Worm (Caenorhabditis elegans) whole organism, late embryonic: Measurements from ENCODE around the gene ugt-45.
A peak's percentile ranks its signal among the peaks of the same experiment; 100 is the strongest.

Experiments used
- C08G9.2 ChIP-seq: sonication (generic microtip); optimal IDR thresholded peaks from 2 replicates; lab custom pipeline; 2016; ENCODE audit warnings: mild to moderate bottlenecking, missing genetic modification characterization, moderate library complexity, missing compliant biosample characterization
- K09A11.1 ChIP-seq: sonication (generic microtip); optimal IDR thresholded peaks from 2 replicates; lab custom pipeline; 2017; ENCODE audit warnings: antibody characterized with exemption, mild to moderate bottlenecking, missing genetic modification characterization, missing compliant biosample characterization; ENCODE audit not compliant: insufficient read depth
- T23F11.4 ChIP-seq: fragments of 200-800 bp; sonication (Bioruptor generic); optimal IDR thresholded peaks from 2 replicates; lab custom pipeline; 2018; ENCODE audit warnings: mild to moderate bottlenecking, missing genetic modification characterization, missing compliant biosample characterization
- ama-1 ChIP-seq: fragments of 150-350 bp; optimal IDR thresholded peaks from 2 replicates; lab custom pipeline; 2014
- ceh-22 ChIP-seq: sonication (generic microtip); optimal IDR thresholded peaks from 2 replicates; lab custom pipeline; 2017; ENCODE audit warnings: missing biosample characterization, missing genetic modification characterization
- ceh-48 ChIP-seq: sonication (generic microtip); optimal IDR thresholded peaks from 2 replicates; lab custom pipeline; 2016; ENCODE audit warnings: missing genetic modification characterization, inconsistent platforms, missing compliant biosample characterization
- ceh-6 ChIP-seq: fragments of 200-800 bp; sonication (Bioruptor generic); optimal IDR thresholded peaks from 2 replicates; lab custom pipeline; 2018; ENCODE audit warnings: mild to moderate bottlenecking, missing genetic modification characterization, missing compliant biosample characterization
- ceh-9 ChIP-seq: sonication (generic microtip); optimal IDR thresholded peaks from 2 replicates; lab custom pipeline; 2016; ENCODE audit warnings: mild to moderate bottlenecking, missing genetic modification characterization, inconsistent platforms, missing compliant biosample characterization
- che-1 ChIP-seq: sonication (generic microtip); optimal IDR thresholded peaks from 2 replicates; lab custom pipeline; 2016; ENCODE audit warnings: mild to moderate bottlenecking, missing genetic modification characterization, missing compliant biosample characterization
- dmd-4 ChIP-seq: sonication (generic microtip); optimal IDR thresholded peaks from 2 replicates; lab custom pipeline; 2016; ENCODE audit warnings: borderline replicate concordance, missing genetic modification characterization, missing compliant biosample characterization
- dve-1 ChIP-seq: sonication (generic microtip); optimal IDR thresholded peaks from 2 replicates; lab custom pipeline; 2017; ENCODE audit warnings: antibody characterized with exemption, mild to moderate bottlenecking, missing genetic modification characterization, missing compliant biosample characterization
- elt-2 ChIP-seq: sonication (generic microtip); optimal IDR thresholded peaks from 2 replicates; lab custom pipeline; 2016; ENCODE audit warnings: missing genetic modification reagents, missing genetic modification characterization, missing compliant biosample characterization
- elt-4 ChIP-seq: sonication (generic microtip); optimal IDR thresholded peaks from 2 replicates; lab custom pipeline; 2016; ENCODE audit warnings: missing genetic modification characterization, missing compliant biosample characterization
- fkh-6 ChIP-seq: sonication (generic microtip); optimal IDR thresholded peaks from 2 replicates; lab custom pipeline; 2016; ENCODE audit warnings: missing genetic modification characterization, missing compliant biosample characterization
- hlh-30 ChIP-seq: sonication (generic microtip); optimal IDR thresholded peaks from 2 replicates; lab custom pipeline; 2017; ENCODE audit warnings: antibody characterized with exemption, missing genetic modification characterization, missing compliant biosample characterization; ENCODE audit not compliant: insufficient read depth
- hlh-8 ChIP-seq: sonication (generic microtip); optimal IDR thresholded peaks from 2 replicates; lab custom pipeline; 2016; ENCODE audit warnings: missing genotype, missing genetic modification characterization, missing compliant biosample characterization
- lim-6 ChIP-seq: sonication (generic microtip); optimal IDR thresholded peaks from 2 replicates; lab custom pipeline; 2016; ENCODE audit warnings: missing genetic modification characterization, missing compliant biosample characterization
- lin-11 ChIP-seq: fragments of 200-800 bp; sonication (Bioruptor generic); optimal IDR thresholded peaks from 2 replicates; lab custom pipeline; 2018; ENCODE audit warnings: mild to moderate bottlenecking, missing genetic modification characterization, missing compliant biosample characterization
- nfya-1 ChIP-seq: sonication (generic microtip); optimal IDR thresholded peaks from 2 replicates; lab custom pipeline; 2017; ENCODE audit warnings: missing genetic modification characterization, mild to moderate bottlenecking, missing compliant biosample characterization, antibody characterized with exemption, moderate library complexity
- nhr-11 ChIP-seq: fragments of 150-350 bp; optimal IDR thresholded peaks from 2 replicates; lab custom pipeline; 2014; ENCODE audit warnings: missing biosample characterization, missing genetic modification characterization
- nhr-232 ChIP-seq: sonication (generic microtip); optimal IDR thresholded peaks from 2 replicates; lab custom pipeline; 2016; ENCODE audit warnings: missing genetic modification characterization, missing compliant biosample characterization
- npax-4 ChIP-seq: sonication (generic microtip); optimal IDR thresholded peaks from 2 replicates; lab custom pipeline; 2016; ENCODE audit warnings: missing genetic modification characterization, missing compliant biosample characterization
- pag-3 ChIP-seq: sonication (generic microtip); optimal IDR thresholded peaks from 2 replicates; lab custom pipeline; 2016; ENCODE audit warnings: missing compliant biosample characterization, missing genetic modification characterization, borderline replicate concordance
- pat-9 ChIP-seq: fragments of 200-800 bp; sonication (Bioruptor generic); optimal IDR thresholded peaks from 2 replicates; lab custom pipeline; 2018; ENCODE audit warnings: mild to moderate bottlenecking, missing genetic modification characterization, moderate library complexity, missing compliant biosample characterization
- pha-2 ChIP-seq: sonication (generic microtip); optimal IDR thresholded peaks from 2 replicates; lab custom pipeline; 2017; ENCODE audit warnings: mild to moderate bottlenecking, missing genetic modification characterization, missing compliant biosample characterization
- pha-4 ChIP-seq: fragments of 150-350 bp; optimal IDR thresholded peaks from 2 replicates; lab custom pipeline; 2018; ENCODE audit warnings: missing biosample characterization, missing genetic modification reagents, missing genetic modification characterization
- pqm-1 ChIP-seq: sonication (generic microtip); optimal IDR thresholded peaks from 2 replicates; lab custom pipeline; 2016; ENCODE audit warnings: missing genetic modification characterization, missing compliant biosample characterization
- pros-1 ChIP-seq: fragments of 150-350 bp; optimal IDR thresholded peaks from 2 replicates; lab custom pipeline; 2014; ENCODE audit warnings: missing biosample characterization, missing genetic modification reagents, missing genetic modification characterization
- sdc-2 ChIP-seq: sonication (generic microtip); optimal IDR thresholded peaks from 2 replicates; lab custom pipeline; 2016; ENCODE audit warnings: missing genotype, missing genetic modification characterization, missing compliant biosample characterization
- tbx-2 ChIP-seq: sonication (generic microtip); optimal IDR thresholded peaks from 2 replicates; lab custom pipeline; 2016; ENCODE audit warnings: missing genetic modification characterization, missing compliant biosample characterization
- tbx-7 ChIP-seq: sonication (generic microtip); optimal IDR thresholded peaks from 2 replicates; lab custom pipeline; 2016; ENCODE audit warnings: missing genotype, missing genetic modification characterization, missing compliant biosample characterization
- ttx-3 ChIP-seq: sonication (generic microtip); optimal IDR thresholded peaks from 2 replicates; lab custom pipeline; 2016; ENCODE audit warnings: missing genetic modification reagents, missing genetic modification characterization, missing compliant biosample characterization
- unc-42 ChIP-seq: sonication (generic microtip); optimal IDR thresholded peaks from 2 replicates; lab custom pipeline; 2016; ENCODE audit warnings: missing genotype, missing genetic modification characterization, missing compliant biosample characterization
- unc-55 ChIP-seq: sonication (generic microtip); optimal IDR thresholded peaks from 2 replicates; lab custom pipeline; 2017; ENCODE audit warnings: missing biosample characterization, missing genetic modification reagents, missing genetic modification characterization
- unc-86 ChIP-seq: sonication (generic microtip); optimal IDR thresholded peaks from 2 replicates; lab custom pipeline; 2016; ENCODE audit warnings: missing genetic modification characterization, missing compliant biosample characterization
- ztf-16 ChIP-seq: sonication (generic microtip); optimal IDR thresholded peaks from 2 replicates; lab custom pipeline; 2017; ENCODE audit warnings: missing genetic modification characterization, missing compliant biosample characterization

The ugt-45 gene

DNA sequence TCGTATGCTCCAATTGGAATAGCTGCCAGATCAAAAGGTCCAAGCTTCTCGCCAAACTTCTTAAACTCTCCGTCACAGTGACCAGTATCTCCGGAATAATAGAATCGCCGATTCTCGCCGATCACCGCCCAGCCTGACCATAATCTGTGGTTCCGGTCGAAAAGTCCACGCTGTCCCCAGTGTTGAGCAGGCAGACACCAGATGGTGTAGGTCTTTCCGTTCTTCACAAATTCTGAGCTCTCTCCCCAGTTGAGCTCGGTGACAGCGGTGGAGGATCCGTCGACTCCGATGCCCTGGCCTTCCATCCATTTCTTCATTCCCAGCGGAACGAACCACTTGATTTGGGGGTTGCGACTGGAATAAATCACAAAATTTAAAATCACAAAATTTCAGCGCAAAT is 14.7 kb downstream of the ugt-45 start:
- TF ChIP-seq hlh-8 (tag; lab: Kevin White, UChicago) (no peak), dmd-4 (tag; lab: Kevin White, UChicago) (no peak), ceh-9 (tag; lab: Kevin White, UChicago) (no peak), ceh-6 (GFP tag; lab: Kevin White, UChicago) (no peak), nfya-1 (tag; lab: Kevin White, UChicago) (no peak), nhr-232 (no peak), tbx-2 (tag; lab: Kevin White, UChicago) (no peak), pros-1 (no peak), dve-1 (tag; lab: Kevin White, UChicago) (no peak), tbx-7 (tag; lab: Kevin White, UChicago) (no peak), elt-2 (no peak), elt-4 (tag; lab: Kevin White, UChicago) (no peak), sdc-2 (tag; lab: Kevin White, UChicago) (no peak), lim-6 (tag; lab: Kevin White, UChicago) (no peak), pag-3 (tag; lab: Kevin White, UChicago) (no peak), C08G9.2 (tag; lab: Kevin White, UChicago) (no peak), K09A11.1 (tag; lab: Kevin White, UChicago) (no peak), lin-11 (tag; lab: Kevin White, UChicago) (no peak), npax-4 (tag; lab: Kevin White, UChicago) (no peak)

- TF ChIP-seq ztf-16 (no peak), K09A11.1 (tag; lab: Kevin White, UChicago) (no peak), hlh-30 (no peak), pha-4 (tag; lab: Kevin White, UChicago) (no peak)
- TF ChIP-seq, all 69 proteins: peak for 0
Measured at ce11 chrIV:3733287-3733686, 17.6 kb downstream of the ugt-45 start.

DNA sequence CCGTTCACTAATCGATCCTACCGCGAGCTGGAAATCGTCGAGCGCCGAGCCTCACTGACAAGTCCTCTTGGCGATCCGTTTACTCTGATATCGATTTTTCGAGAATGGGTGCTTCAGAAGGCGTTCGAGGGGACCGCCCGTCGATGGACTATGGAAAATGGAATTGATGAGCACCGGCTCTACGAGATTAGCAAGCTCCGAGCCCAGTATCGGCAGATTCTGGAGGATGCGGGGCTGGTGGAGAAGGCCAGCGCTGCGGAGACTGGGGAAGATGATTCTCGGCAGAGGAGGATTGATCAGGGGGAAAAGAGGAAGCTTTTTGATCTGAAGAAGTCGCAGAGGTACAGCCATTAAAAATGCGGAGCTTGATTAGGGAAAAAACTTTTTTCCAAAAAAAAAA is 19.5 kb downstream of the ugt-45 start:
- TF ChIP-seq pha-4 (tag; lab: Kevin White, UChicago) = no peak
- peak; percentile 67 for TF ChIP-seq elt-4 (tag; lab: Kevin White, UChicago)

ce11 chrIV:3725845-3726244 is 25.1 kb downstream of the ugt-45 start, which contains the start of gene smgl-2:
TSS of gene smgl-2 (plus strand) at chrIV:3726164.
- TF ChIP-seq ztf-16 (no peak), T23F11.4 (GFP tag; lab: Kevin White, UChicago) (no peak), che-1 (tag; lab: Kevin White, UChicago) (no peak), nfya-1 (tag; lab: Kevin White, UChicago) (peak; percentile 68), unc-86 (no peak), ceh-22 (tag; lab: Kevin White, UChicago) (no peak), nhr-11 (tag; lab: Kevin White, UChicago) (no peak), pha-2 (tag; lab: Kevin White, UChicago) (no peak), ceh-48 (tag; lab: Kevin White, UChicago) (no peak), fkh-6 (tag; lab: Kevin White, UChicago) (no peak), pqm-1 (tag; lab: Kevin White, UChicago) (no peak), pat-9 (no peak), unc-55 (peak; percentile 62), tbx-2 (tag; lab: Kevin White, UChicago) (no peak), ama-1 (lab: Kevin White, UChicago) (no peak), ttx-3 (no peak), hlh-8 (tag; lab: Kevin White, UChicago) (no peak), unc-42 (tag; lab: Kevin White, UChicago) (peak; percentile 7), ceh-9 (tag; lab: Kevin White, UChicago) (no peak)
